Worm (Caenorhabditis elegans): ENCODE results near the gene clec-56.

DNA sequence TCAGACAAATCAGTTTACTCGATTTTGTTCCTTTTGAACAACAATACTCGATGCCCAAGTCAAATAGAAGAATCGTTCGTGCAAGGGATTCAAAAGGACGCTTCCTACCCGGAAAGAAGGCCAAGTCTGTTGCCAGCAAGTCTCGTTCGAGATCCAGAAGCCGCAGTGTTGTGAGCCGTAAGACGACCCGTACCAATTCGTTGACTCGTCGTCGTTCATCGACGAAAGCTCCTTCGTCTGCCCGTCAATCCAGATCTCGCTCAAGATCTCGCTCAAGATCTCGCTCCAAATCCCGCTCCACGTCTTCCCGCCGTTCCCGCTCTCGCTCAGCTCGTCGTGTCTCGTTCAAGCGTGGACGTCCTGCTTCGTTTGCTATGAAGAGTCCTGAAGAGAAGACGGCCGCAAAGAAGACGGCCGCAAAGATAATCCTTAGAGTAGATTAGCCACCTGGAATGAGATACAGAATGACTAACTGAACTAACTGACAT is 13.5 kb upstream of the clec-56 start, which contains the start of gene F08H9.2:
- no peak for TF ChIP-seq R02D3.7 (tag; optimal IDR thresholded peaks at IDR 0.05)
- no peak for TF ChIP-seq pha-4 (tag; optimal IDR thresholded peaks at IDR 0.05)
- no peak for TF ChIP-seq nhr-76 (tag; optimal IDR thresholded peaks at IDR 0.05)
- no peak for TF ChIP-seq elt-1 (tag; optimal IDR thresholded peaks at IDR 0.05)
- TF ChIP-seq nhr-28 (tag; optimal IDR thresholded peaks at IDR 0.05) = no peak
- no peak for TF ChIP-seq lin-39 (tag; optimal IDR thresholded peaks at IDR 0.05)
- no peak for TF ChIP-seq skn-1 (tag; optimal IDR thresholded peaks at IDR 0.05)
- no peak for TF ChIP-seq nhr-11 (tag; optimal IDR thresholded peaks at IDR 0.05)
- no peak for TF ChIP-seq ceh-82 (tag; optimal IDR thresholded peaks at IDR 0.05)

Measured in whole organism, L3 larva.